Fruit fly (Drosophila melanogaster) whole organism, embryonic: ENCODE data around the gene Lgr1.

Source experiments
- Atf3 ChIP-seq: fragments of 200-800 bp; sonication (Bioruptor generic); optimal IDR thresholded peaks from 3 replicates; lab custom pipeline; 2016; ENCODE audit warnings: missing biosample characterization, missing genetic modification characterization
- Awh ChIP-seq: fragments of 200-800 bp; sonication (Bioruptor generic); IDR thresholded peaks from 2 replicates; pipeline ENCODE4, ENCODE4 v1.3.6; 2022; ENCODE audit warnings: missing biosample characterization, missing genetic modification characterization
- CG10366 ChIP-seq: fragments of 200-800 bp; sonication (Bioruptor generic); IDR thresholded peaks from 2 replicates; pipeline ENCODE4 v1.3.6; 2022; ENCODE audit warnings: missing biosample characterization, missing genetic modification characterization
- CG10979 ChIP-seq: fragments of 200-800 bp; sonication (Bioruptor generic); optimal IDR thresholded peaks from 2 replicates; lab custom pipeline; 2018; ENCODE audit warnings: missing biosample characterization, mild to moderate bottlenecking, missing genetic modification characterization, moderate library complexity
- CG11085 ChIP-seq: fragments of 200-800 bp; sonication (Bioruptor generic); IDR thresholded peaks from 2 replicates; pipeline ENCODE4 v1.3.6; 2022; ENCODE audit warnings: missing biosample characterization, missing genetic modification characterization
- CG11695 ChIP-seq: fragments of 200-800 bp; sonication (Bioruptor generic); IDR thresholded peaks from 3 replicates; pipeline ENCODE4 v1.3.6; 2022; ENCODE audit warnings: missing biosample characterization, missing genetic modification characterization
- CG11696 ChIP-seq: fragments of 200-800 bp; sonication (Bioruptor generic); IDR thresholded peaks from 2 replicates; pipeline ENCODE4 v1.3.6; 2022; ENCODE audit warnings: missing biosample characterization, missing genetic modification characterization
- CG12219 ChIP-seq: fragments of 200-800 bp; sonication (Bioruptor generic); optimal IDR thresholded peaks from 3 replicates; lab custom pipeline; 2018; ENCODE audit warnings: missing biosample characterization, mild to moderate bottlenecking, missing genetic modification characterization
- CG12744 ChIP-seq: fragments of 200-800 bp; sonication (Bioruptor generic); optimal IDR thresholded peaks from 2 replicates; lab custom pipeline; 2016; ENCODE audit warnings: missing biosample characterization, missing genetic modification characterization
- CG15073 ChIP-seq: fragments of 200-800 bp; sonication (Bioruptor generic); optimal IDR thresholded peaks from 2 replicates; lab custom pipeline; 2016; ENCODE audit warnings: missing biosample characterization, missing genetic modification characterization
- CG1603 ChIP-seq: fragments of 200-800 bp; sonication (Bioruptor generic); optimal IDR thresholded peaks from 2 replicates; lab custom pipeline; 2019; ENCODE audit warnings: missing biosample characterization, mild to moderate bottlenecking, missing genetic modification characterization, moderate library complexity
- CG17328 ChIP-seq: fragments of 200-800 bp; sonication (Bioruptor generic); IDR thresholded peaks from 2 replicates; pipeline ENCODE4 v1.3.6; 2022; ENCODE audit warnings: missing biosample characterization, missing genetic modification characterization
- CG18599 ChIP-seq: fragments of 200-800 bp; sonication (Bioruptor generic); optimal IDR thresholded peaks from 3 replicates; lab custom pipeline; 2017; ENCODE audit warnings: missing biosample characterization, missing genetic modification characterization, mild to moderate bottlenecking, moderate library complexity, missing genetic modification reagents
- CG2199 ChIP-seq: fragments of 200-800 bp; sonication (Bioruptor generic); IDR thresholded peaks from 3 replicates; pipeline ENCODE4 v1.3.6; 2022; ENCODE audit warnings: missing biosample characterization, missing genetic modification characterization
- CG2678 ChIP-seq: fragments of 200-800 bp; sonication (Bioruptor generic); optimal IDR thresholded peaks from 3 replicates; lab custom pipeline; 2019; ENCODE audit warnings: missing biosample characterization, mild to moderate bottlenecking, missing genetic modification characterization, moderate library complexity
- CG30431 ChIP-seq: fragments of 200-800 bp; sonication (Bioruptor generic); optimal IDR thresholded peaks from 2 replicates; lab custom pipeline; 2017; ENCODE audit warnings: missing biosample characterization, missing genetic modification characterization
- CG32767 ChIP-seq: fragments of 200-800 bp; sonication (Bioruptor generic); IDR thresholded peaks from 2 replicates; pipeline ENCODE4 v1.3.6; 2022; ENCODE audit warnings: missing biosample characterization, missing genetic modification characterization
- CG4707 ChIP-seq: fragments of 200-800 bp; sonication (Bioruptor generic); optimal IDR thresholded peaks from 2 replicates; lab custom pipeline; 2018; ENCODE audit warnings: missing biosample characterization, mild to moderate bottlenecking, missing genetic modification characterization, moderate library complexity
- CG8290 ChIP-seq, 3 experiments: fragments of 200-800 bp; sonication (Bioruptor generic); optimal IDR thresholded peaks; 2 replicates each; lab custom pipeline; 2016 to 2019; ENCODE audit warnings: missing biosample characterization in 3 of 3, missing genetic modification characterization in 3 of 3, mild to moderate bottlenecking in 2 of 3, moderate library complexity in 1 of 3
- CG8388 ChIP-seq: fragments of 200-800 bp; sonication (Bioruptor generic); optimal IDR thresholded peaks from 2 replicates; lab custom pipeline; 2019; ENCODE audit warnings: missing biosample characterization, mild to moderate bottlenecking, missing genetic modification characterization, moderate library complexity
- Gug ChIP-seq: fragments of 200-800 bp; sonication (Bioruptor generic); IDR thresholded peaks from 4 replicates; pipeline ENCODE4 v1.3.6; 2022; ENCODE audit warnings: missing biosample characterization, missing genetic modification characterization
- H15 ChIP-seq: fragments of 200-800 bp; sonication (Bioruptor generic); IDR thresholded peaks from 3 replicates; pipeline ENCODE4 v1.3.6; 2022; ENCODE audit warnings: missing biosample characterization, missing genetic modification characterization
- Lim3 ChIP-seq: fragments of 200-800 bp; sonication (Bioruptor generic); IDR thresholded peaks from 2 replicates; pipeline ENCODE4 v1.3.6; 2022; ENCODE audit warnings: missing biosample characterization, missing genetic modification characterization
- Med ChIP-seq: fragments of 200-800 bp; sonication (Bioruptor generic); peaks from one replicate; lab custom pipeline; 2016; ENCODE audit warnings: missing biosample characterization, missing genetic modification characterization, mild to moderate bottlenecking, inconsistent platforms, moderate library complexity
- Optix ChIP-seq: fragments of 200-800 bp; sonication (Bioruptor generic); IDR thresholded peaks from 3 replicates; pipeline ENCODE4 v1.3.6; 2022; ENCODE audit warnings: missing biosample characterization, missing genetic modification characterization
- Ptx1 ChIP-seq: fragments of 200-800 bp; sonication (Bioruptor generic); IDR thresholded peaks from 2 replicates; pipeline ENCODE4 v1.3.6; 2022; ENCODE audit warnings: missing biosample characterization, missing genetic modification characterization
- Trl ChIP-seq, 3 experiments: fragments of >200 bp in 2 of 3; fragments of 200-800 bp in 1 of 3; sonication (Bioruptor generic) in 1 of 3; optimal IDR thresholded peaks; 2 replicates in 1 of 3; 3 replicates in 2 of 3; lab custom pipeline; 2016 to 2017; ENCODE audit warnings: missing biosample characterization in 1 of 3, missing genetic modification characterization in 1 of 3
- Xrp1 ChIP-seq: fragments of 200-800 bp; sonication (Bioruptor generic); IDR thresholded peaks from 2 replicates; pipeline ENCODE4 v1.3.6; 2022; ENCODE audit warnings: missing biosample characterization, missing genetic modification characterization
- bsh ChIP-seq, 2 experiments: fragments of 200-800 bp; sonication (Bioruptor generic); optimal IDR thresholded peaks; 2 replicates each; lab custom pipeline; 2017 to 2018; ENCODE audit warnings: mild to moderate bottlenecking in 2 of 2, missing biosample characterization in 2 of 2, missing genetic modification characterization in 2 of 2, moderate library complexity in 1 of 2
- chif ChIP-seq, 2 experiments: fragments of 200-800 bp; sonication (Bioruptor generic); optimal IDR thresholded peaks; 3 replicates each; lab custom pipeline; 2016; ENCODE audit warnings: missing biosample characterization in 2 of 2, missing genetic modification characterization in 2 of 2
- chm ChIP-seq: fragments of 200-800 bp; sonication (Bioruptor generic); IDR thresholded peaks from 2 replicates; pipeline ENCODE4 v1.3.6; 2022; ENCODE audit warnings: missing biosample characterization, missing genetic modification characterization
- ci ChIP-seq: fragments of 200-800 bp; sonication (Bioruptor generic); IDR thresholded peaks from 3 replicates; pipeline ENCODE4 v1.3.6; 2022; ENCODE audit warnings: missing biosample characterization, missing genetic modification characterization
- dmrt11E ChIP-seq: fragments of 200-800 bp; sonication (Bioruptor generic); optimal IDR thresholded peaks from 3 replicates; lab custom pipeline; 2018; ENCODE audit warnings: missing biosample characterization, mild to moderate bottlenecking, missing genetic modification characterization, moderate library complexity
- kay ChIP-seq: fragments of 200-800 bp; sonication (Bioruptor generic); optimal IDR thresholded peaks from 2 replicates; lab custom pipeline; 2016; ENCODE audit warnings: missing biosample characterization, missing genetic modification characterization
- lmd ChIP-seq: fragments of 200-800 bp; sonication (Bioruptor generic); IDR thresholded peaks from 2 replicates; pipeline ENCODE4 v1.3.6; 2022; ENCODE audit warnings: missing biosample characterization, missing genetic modification characterization
- onecut ChIP-seq: fragments of 200-800 bp; sonication (Bioruptor generic); IDR thresholded peaks from 2 replicates; pipeline ENCODE4 v1.3.6; 2022; ENCODE audit warnings: missing biosample characterization, missing genetic modification characterization
- pan ChIP-seq, 4 experiments: fragments of >200 bp in 3 of 4; fragments of 200-800 bp in 1 of 4; sonication (Bioruptor generic) in 1 of 4; optimal IDR thresholded peaks in 3 of 4; IDR thresholded peaks in 1 of 4; 2 replicates each; pipeline versions ENCODE4 v1.3.6 to Lab custom; 2017 to 2022; ENCODE audit warnings: missing biosample characterization in 2 of 4, missing genetic modification characterization in 2 of 4, mixed read lengths in 1 of 4
- prd ChIP-seq, 3 experiments: fragments of >200 bp in 2 of 3; fragments of 200-800 bp in 1 of 3; sonication (Bioruptor generic) in 1 of 3; optimal IDR thresholded peaks in 2 of 3; IDR thresholded peaks in 1 of 3; 2 replicates in 2 of 3; 3 replicates in 1 of 3; pipeline versions ENCODE4 v1.3.6 to Lab custom; 2017 to 2022; ENCODE audit warnings: missing biosample characterization in 1 of 3, missing genetic modification characterization in 1 of 3
- pros ChIP-seq: fragments of 200-800 bp; sonication (Bioruptor generic); optimal IDR thresholded peaks from 3 replicates; lab custom pipeline; 2019; ENCODE audit warnings: missing biosample characterization, mild to moderate bottlenecking, missing genetic modification characterization, moderate library complexity
- seq ChIP-seq: fragments of 200-800 bp; sonication (Bioruptor generic); IDR thresholded peaks from 2 replicates; pipeline ENCODE4 v1.3.6; 2022; ENCODE audit warnings: missing biosample characterization, missing genetic modification characterization
- sisA ChIP-seq: fragments of 200-800 bp; sonication (Bioruptor generic); IDR thresholded peaks from 2 replicates; pipeline ENCODE4 v1.3.6; 2022; ENCODE audit warnings: missing biosample characterization, missing genetic modification characterization
- slbo ChIP-seq: fragments of 200-800 bp; sonication (Bioruptor generic); IDR thresholded peaks from 2 replicates; pipeline ENCODE4 v1.3.6; 2022; ENCODE audit warnings: missing biosample characterization, missing genetic modification characterization
- tin ChIP-seq: fragments of 200-800 bp; sonication (Bioruptor generic); optimal IDR thresholded peaks from 3 replicates; lab custom pipeline; 2016; ENCODE audit warnings: missing biosample characterization, missing genetic modification characterization
- vfl ChIP-seq: fragments of 200-800 bp; sonication (Bioruptor generic); optimal IDR thresholded peaks from 2 replicates; lab custom pipeline; 2016; ENCODE audit warnings: missing biosample characterization, missing genetic modification characterization
- vvl ChIP-seq: fragments of 200-800 bp; sonication (Bioruptor generic); IDR thresholded peaks from 2 replicates; pipeline ENCODE4 v1.3.6; 2022; ENCODE audit warnings: missing biosample characterization, missing genetic modification characterization
- zfh1 ChIP-seq: fragments of 200-800 bp; sonication (Bioruptor generic); IDR thresholded peaks from 3 replicates; pipeline ENCODE4 v1.3.6; 2022; ENCODE audit warnings: missing biosample characterization, missing genetic modification characterization

Lgr1 gene

DNA sequence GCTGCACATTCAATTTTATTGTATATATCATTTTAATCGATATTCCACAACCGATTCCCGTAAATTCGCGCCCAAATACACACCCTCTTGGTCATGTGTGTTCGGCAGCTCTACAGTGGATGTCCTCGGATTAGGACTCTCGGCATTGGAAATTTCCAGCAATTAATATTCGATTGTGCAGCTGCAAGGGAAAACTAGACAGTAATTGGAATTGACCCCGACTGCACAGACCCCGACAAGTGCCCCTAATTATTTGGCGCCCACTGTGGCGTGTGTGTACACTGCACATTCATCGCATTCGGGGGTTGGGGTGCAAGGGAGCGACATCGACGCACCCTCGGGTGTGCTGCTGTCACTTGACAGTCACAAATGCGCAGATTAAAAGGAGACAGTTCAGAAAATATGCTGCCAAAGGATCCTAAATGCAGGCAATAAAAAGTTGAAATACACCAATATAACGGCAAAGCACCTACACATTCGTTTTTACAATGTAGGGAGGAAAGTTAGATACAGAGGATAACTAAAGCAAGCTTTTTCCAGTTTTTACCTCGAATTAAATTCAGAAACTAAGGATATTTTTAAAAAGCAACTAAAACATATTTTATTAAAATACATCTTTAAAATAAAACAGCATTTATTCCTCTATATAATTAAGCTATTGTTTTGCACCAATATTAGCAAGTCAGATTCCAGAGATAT is 16.6 kb upstream of the Lgr1 start:
- TF ChIP-seq ci = peak; percentile 60; the same call in 2 of the 3 replicates
- peak; percentile 62 for TF ChIP-seq Med
- no peak for TF ChIP-seq pan (optimal IDR thresholded peaks at IDR 0.05; lab: Kevin White, UChicago)
- peak in 1 of 2 experiments; percentile 33 for TF ChIP-seq pan (GFP tag; optimal IDR thresholded peaks at IDR 0.05 in 1 of 2, IDR thresholded peaks at IDR 0.05 in 1 of 2)
- peak in 1 of 2 experiments; percentile 12 for TF ChIP-seq chif (GFP tag; optimal IDR thresholded peaks at IDR 0.05; lab: Kevin White, UChicago)
- peak; percentile 45; the same call in 1 of the 2 replicates for TF ChIP-seq Awh (GFP tag; lab: Robert Waterston, UW)
- no peak for TF ChIP-seq CG12219
- no peak for TF ChIP-seq Atf3 (GFP tag; lab: Kevin White, UChicago)
- peak; percentile 35; the same call in 1 of the 3 replicates for TF ChIP-seq CG11695 (GFP tag; lab: Robert Waterston, UW)
- peak; percentile 22; the same call in 1 of the 2 replicates for TF ChIP-seq sisA (GFP tag; lab: Robert Waterston, UW)
- TF ChIP-seq CG17328 = 0 out of 2 replicates have a peak, but pooled peaks have one; percentile 13
- TF ChIP-seq H15 (GFP tag; lab: Robert Waterston, UW) = 0 out of 3 replicates have a peak, but pooled peaks have one; percentile 41
- TF ChIP-seq CG15073 (GFP tag; lab: Kevin White, UChicago) = peak; percentile 24
- 0 out of 2 replicates have a peak, but pooled peaks have one; percentile 40 for TF ChIP-seq CG32767
- TF ChIP-seq bsh (GFP tag; optimal IDR thresholded peaks at IDR 0.05; lab: Kevin White, UChicago) = peak in 1 of 2 experiments; percentile 23
- TF ChIP-seq slbo (GFP tag; lab: Robert Waterston, UW) = 0 out of 2 replicates have a peak, but pooled peaks have one; percentile 20
- TF ChIP-seq Xrp1 (GFP tag; lab: Robert Waterston, UW) = 0 out of 2 replicates have a peak, but pooled peaks have one; percentile 21
- TF ChIP-seq kay = no peak
- 0 out of 2 replicates have a peak, but pooled peaks have one; percentile 1 for TF ChIP-seq onecut
- peak; percentile 13 for TF ChIP-seq CG18599 (GFP tag; lab: Kevin White, UChicago)
- 0 out of 2 replicates have a peak, but pooled peaks have one; percentile 19 for TF ChIP-seq lmd (GFP tag; lab: Robert Waterston, UW)
- TF ChIP-seq CG8388 (GFP tag; lab: Kevin White, UChicago) = peak; percentile 5
- peak; percentile 28; the same call in 1 of the 2 replicates for TF ChIP-seq vvl
- no peak for TF ChIP-seq prd (optimal IDR thresholded peaks at IDR 0.05; lab: Kevin White, UChicago)
- TF ChIP-seq prd (GFP tag; IDR thresholded peaks at IDR 0.05; lab: Robert Waterston, UW) = peak; percentile 37; the same call in 2 of the 3 replicates
- peak; percentile 18 for TF ChIP-seq CG4707
- TF ChIP-seq seq (GFP tag; lab: Robert Waterston, UW) = 0 out of 2 replicates have a peak, but pooled peaks have one; percentile 15
- TF ChIP-seq CG10366 (GFP tag; lab: Robert Waterston, UW) = 0 out of 2 replicates have a peak, but pooled peaks have one; percentile 23
- no peak for TF ChIP-seq CG12744 (GFP tag; lab: Kevin White, UChicago)
- peak; percentile 6 for TF ChIP-seq CG10979 (tag; lab: Kevin White, UChicago)
- TF ChIP-seq CG2199 = 0 out of 3 replicates have a peak, but pooled peaks have one; percentile 54
- 0 out of 3 replicates have a peak, but pooled peaks have one; percentile 47 for TF ChIP-seq zfh1 (GFP tag; lab: Robert Waterston, UW)
- peak; percentile 39; the same call in 1 of the 3 replicates for TF ChIP-seq Optix (GFP tag; lab: Robert Waterston, UW)
- TF ChIP-seq CG8290 (GFP tag; optimal IDR thresholded peaks at IDR 0.05; lab: Kevin White, UChicago) = no peak
- peak in 1 of 2 experiments; percentile 18 for TF ChIP-seq CG8290 (tag; optimal IDR thresholded peaks at IDR 0.05; lab: Kevin White, UChicago)
- peak; percentile 85 for TF ChIP-seq CG11696 (GFP tag; lab: Robert Waterston, UW)
- no peak for TF ChIP-seq CG2678 (tag; lab: Kevin White, UChicago)
- peak; percentile 56 for TF ChIP-seq pros
- TF ChIP-seq vfl (GFP tag; lab: Kevin White, UChicago) = no peak
- TF ChIP-seq Gug (GFP tag; lab: Robert Waterston, UW) = peak; percentile 23; the same call in 2 of the 4 replicates
- no peak for TF ChIP-seq CG11085 (GFP tag; lab: Robert Waterston, UW)
- no peak for TF ChIP-seq Lim3 (GFP tag; lab: Robert Waterston, UW)
- peak; percentile 35 for TF ChIP-seq CG1603
- TF ChIP-seq CG30431 (GFP tag; lab: Kevin White, UChicago) = no peak
- peak; percentile 7 for TF ChIP-seq dmrt11E (tag; lab: Kevin White, UChicago)
- no peak for TF ChIP-seq Trl (optimal IDR thresholded peaks at IDR 0.05; lab: Kevin White, UChicago)
- TF ChIP-seq Trl (GFP tag; optimal IDR thresholded peaks at IDR 0.05; lab: Kevin White, UChicago) = no peak
- peak; percentile 18 for TF ChIP-seq tin (GFP tag; lab: Kevin White, UChicago)
- TF ChIP-seq chm = 0 out of 2 replicates have a peak, but pooled peaks have one; percentile 20
- TF ChIP-seq Ptx1 (GFP tag; lab: Robert Waterston, UW) = peak; percentile 10; the same call in 1 of the 2 replicates
